Worm (Caenorhabditis elegans) whole organism, L2 larva: ENCODE data around the gene npp-16.

Source experiments
- elt-1 ChIP-seq: fragments of 150-350 bp; optimal IDR thresholded peaks from 2 replicates; lab custom pipeline; 2014; ENCODE audit warnings: missing biosample characterization, missing genetic modification characterization
- nhr-12 ChIP-seq: fragments of 150-350 bp; optimal IDR thresholded peaks from 2 replicates; lab custom pipeline; 2014; ENCODE audit warnings: missing biosample characterization, missing genetic modification characterization

DNA sequence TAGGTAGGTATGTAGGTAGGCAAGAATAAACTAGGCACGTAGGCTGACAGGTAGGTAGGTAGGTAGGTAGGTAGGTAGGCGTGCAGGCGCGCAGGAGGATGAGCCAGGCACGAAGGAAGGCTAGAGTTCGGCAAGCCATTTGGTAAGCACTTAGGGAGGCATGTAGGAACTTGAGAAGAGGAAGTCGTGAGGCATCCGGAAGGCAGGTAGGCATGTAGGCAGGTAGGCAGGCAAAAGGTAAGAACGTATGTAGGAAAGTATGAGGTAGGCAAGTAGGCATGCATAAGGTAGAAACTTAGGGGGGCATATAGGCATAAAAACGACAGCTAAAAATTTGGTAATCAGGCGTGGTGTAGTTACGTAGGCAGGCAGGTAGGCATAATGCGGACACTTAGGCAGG, 39.6 kb upstream of the npp-16 start:
- TF ChIP-seq elt-1 (tag; lab: Kevin White, UChicago) (no peak), nhr-12 (no peak)
